Fruit fly (Drosophila melanogaster): Measurements from ENCODE around the gene opa.

DNA sequence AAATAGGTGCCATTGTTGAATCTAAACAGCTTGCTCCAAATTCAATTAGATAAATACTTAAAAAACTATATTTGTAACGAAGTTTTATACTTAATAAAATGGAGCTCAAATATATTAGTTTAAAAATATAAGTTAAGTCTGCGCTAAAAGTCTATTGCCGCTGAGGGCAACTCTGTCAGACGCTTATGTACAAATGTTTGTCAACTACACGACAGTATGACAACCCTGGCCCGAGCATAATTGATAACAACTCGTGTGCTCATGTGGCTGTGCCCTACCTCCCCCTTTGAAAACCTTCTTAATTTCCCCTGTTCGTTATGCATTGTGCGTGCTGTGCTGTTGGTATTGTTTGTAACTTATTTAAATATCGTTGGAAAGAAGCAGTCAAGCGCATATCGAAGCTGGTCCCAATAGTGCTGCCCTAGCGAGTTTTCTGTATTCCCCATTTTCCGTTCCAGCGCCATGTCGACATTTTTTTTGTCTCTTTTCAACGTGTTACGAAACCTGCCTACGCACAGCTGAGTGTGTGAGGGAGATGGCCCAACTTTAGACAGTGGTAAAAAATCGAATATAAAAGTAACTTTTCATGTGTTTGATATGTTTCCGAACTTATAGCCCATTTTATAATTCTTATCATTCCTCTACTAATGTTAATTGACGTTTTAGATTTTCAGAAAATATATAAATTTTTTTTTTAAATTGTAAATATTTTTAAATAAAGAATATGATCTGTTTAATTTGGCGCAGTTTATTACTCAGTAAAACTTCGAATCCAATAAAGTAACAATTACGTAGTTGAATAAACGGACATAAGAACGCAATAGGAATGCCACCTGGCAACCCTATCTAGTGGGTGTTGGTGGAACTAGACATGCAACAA is 47.5 kb upstream of the opa start:
- TF ChIP-seq ey (GFP tag; optimal IDR thresholded peaks at IDR 0.05) (no peak), OdsH (GFP tag; optimal IDR thresholded peaks at IDR 0.05) (no peak), Dif (GFP tag; optimal IDR thresholded peaks at IDR 0.05; ENCODE audit: partially characterized antibody) (no peak), psq (GFP tag; optimal IDR thresholded peaks at IDR 0.05) (no peak), woc (GFP tag; optimal IDR thresholded peaks at IDR 0.05) (no peak), Mio (GFP tag; optimal IDR thresholded peaks at IDR 0.05) (no peak), Jra (GFP tag; optimal IDR thresholded peaks at IDR 0.05) (no peak), h (GFP tag; optimal IDR thresholded peaks at IDR 0.05) (no peak), lola (GFP tag; optimal IDR thresholded peaks at IDR 0.05) (no peak), fru (GFP tag; optimal IDR thresholded peaks at IDR 0.05) (no peak), usp (GFP tag; optimal IDR thresholded peaks at IDR 0.05) (no peak), dsf (GFP tag; optimal IDR thresholded peaks at IDR 0.05; ENCODE audit: borderline replicate concordance) (no peak), N (GFP tag; optimal IDR thresholded peaks at IDR 0.05) (no peak), sage (GFP tag; optimal IDR thresholded peaks at IDR 0.05) (no peak)
